Worm (Caenorhabditis elegans) whole organism, late embryonic: Measurements from ENCODE around the gene msp-32.
A peak's percentile ranks its signal among the peaks of the same experiment; 100 is the strongest.

ENCODE experiments used
- C08G9.2 ChIP-seq: sonication (generic microtip); optimal IDR thresholded peaks from 2 replicates; lab custom pipeline; 2016; ENCODE audit warnings: mild to moderate bottlenecking, missing genetic modification characterization, moderate library complexity, missing compliant biosample characterization
- C38D4.7 ChIP-seq: fragments of 200-800 bp; sonication (Bioruptor generic); optimal IDR thresholded peaks from 2 replicates; lab custom pipeline; 2018; ENCODE audit warnings: mild to moderate bottlenecking, missing genetic modification characterization, moderate library complexity, missing compliant biosample characterization
- T23F11.4 ChIP-seq: fragments of 200-800 bp; sonication (Bioruptor generic); optimal IDR thresholded peaks from 2 replicates; lab custom pipeline; 2018; ENCODE audit warnings: mild to moderate bottlenecking, missing genetic modification characterization, missing compliant biosample characterization
- ahr-1 ChIP-seq: sonication (generic microtip); optimal IDR thresholded peaks from 2 replicates; lab custom pipeline; 2016; ENCODE audit warnings: missing genetic modification characterization, missing compliant biosample characterization
- ceh-14 ChIP-seq: sonication (generic microtip); optimal IDR thresholded peaks from 2 replicates; lab custom pipeline; 2016; ENCODE audit warnings: missing genotype, missing genetic modification characterization, missing compliant biosample characterization
- ceh-19 ChIP-seq: fragments of 200-800 bp; sonication (Bioruptor generic); optimal IDR thresholded peaks from 2 replicates; lab custom pipeline; 2018; ENCODE audit warnings: mild to moderate bottlenecking, missing genetic modification characterization, missing compliant biosample characterization
- ceh-2 ChIP-seq: sonication (generic microtip); optimal IDR thresholded peaks from 2 replicates; lab custom pipeline; 2016; ENCODE audit warnings: missing genotype, missing genetic modification characterization, missing compliant biosample characterization
- ceh-30 ChIP-seq: fragments of 150-350 bp; optimal IDR thresholded peaks from 2 replicates; lab custom pipeline; 2014; ENCODE audit warnings: missing biosample characterization, missing genetic modification characterization
- ceh-31 ChIP-seq: sonication (generic microtip); optimal IDR thresholded peaks from 2 replicates; lab custom pipeline; 2016; ENCODE audit warnings: missing genetic modification characterization, missing compliant biosample characterization
- ceh-34 ChIP-seq: sonication (generic microtip); optimal IDR thresholded peaks from 2 replicates; lab custom pipeline; 2016; ENCODE audit warnings: mild to moderate bottlenecking, missing genetic modification characterization, missing compliant biosample characterization
- ceh-48 ChIP-seq: sonication (generic microtip); optimal IDR thresholded peaks from 2 replicates; lab custom pipeline; 2016; ENCODE audit warnings: missing genetic modification characterization, inconsistent platforms, missing compliant biosample characterization
- ceh-6 ChIP-seq: fragments of 200-800 bp; sonication (Bioruptor generic); optimal IDR thresholded peaks from 2 replicates; lab custom pipeline; 2018; ENCODE audit warnings: mild to moderate bottlenecking, missing genetic modification characterization, missing compliant biosample characterization
- ceh-9 ChIP-seq: sonication (generic microtip); optimal IDR thresholded peaks from 2 replicates; lab custom pipeline; 2016; ENCODE audit warnings: mild to moderate bottlenecking, missing genetic modification characterization, inconsistent platforms, missing compliant biosample characterization
- dmd-4 ChIP-seq: sonication (generic microtip); optimal IDR thresholded peaks from 2 replicates; lab custom pipeline; 2016; ENCODE audit warnings: borderline replicate concordance, missing genetic modification characterization, missing compliant biosample characterization
- elt-2 ChIP-seq: sonication (generic microtip); optimal IDR thresholded peaks from 2 replicates; lab custom pipeline; 2016; ENCODE audit warnings: missing genetic modification reagents, missing genetic modification characterization, missing compliant biosample characterization
- elt-4 ChIP-seq: sonication (generic microtip); optimal IDR thresholded peaks from 2 replicates; lab custom pipeline; 2016; ENCODE audit warnings: missing genetic modification characterization, missing compliant biosample characterization
- eyg-1 ChIP-seq: sonication (generic microtip); optimal IDR thresholded peaks from 2 replicates; lab custom pipeline; 2016; ENCODE audit warnings: missing genotype, missing genetic modification characterization, missing compliant biosample characterization
- fax-1 ChIP-seq: sonication (generic microtip); optimal IDR thresholded peaks from 2 replicates; lab custom pipeline; 2016; ENCODE audit warnings: missing genotype, missing genetic modification characterization, missing compliant biosample characterization
- fkh-6 ChIP-seq: sonication (generic microtip); optimal IDR thresholded peaks from 2 replicates; lab custom pipeline; 2016; ENCODE audit warnings: missing genetic modification characterization, missing compliant biosample characterization
- hlh-13 ChIP-seq: fragments of 200-800 bp; sonication (Bioruptor generic); optimal IDR thresholded peaks from 2 replicates; lab custom pipeline; 2018; ENCODE audit warnings: mild to moderate bottlenecking, missing genetic modification characterization, missing compliant biosample characterization
- hlh-30 ChIP-seq: sonication (generic microtip); optimal IDR thresholded peaks from 2 replicates; lab custom pipeline; 2017; ENCODE audit warnings: antibody characterized with exemption, missing genetic modification characterization, missing compliant biosample characterization; ENCODE audit not compliant: insufficient read depth
- hlh-6 ChIP-seq: sonication (generic microtip); optimal IDR thresholded peaks from 2 replicates; lab custom pipeline; 2016; ENCODE audit warnings: missing genotype, missing genetic modification characterization, missing compliant biosample characterization
- lim-6 ChIP-seq: sonication (generic microtip); optimal IDR thresholded peaks from 2 replicates; lab custom pipeline; 2016; ENCODE audit warnings: missing genetic modification characterization, missing compliant biosample characterization
- nfya-1 ChIP-seq: sonication (generic microtip); optimal IDR thresholded peaks from 2 replicates; lab custom pipeline; 2017; ENCODE audit warnings: missing genetic modification characterization, mild to moderate bottlenecking, missing compliant biosample characterization, antibody characterized with exemption, moderate library complexity
- nhr-11 ChIP-seq: fragments of 150-350 bp; optimal IDR thresholded peaks from 2 replicates; lab custom pipeline; 2014; ENCODE audit warnings: missing biosample characterization, missing genetic modification characterization
- pat-9 ChIP-seq: fragments of 200-800 bp; sonication (Bioruptor generic); optimal IDR thresholded peaks from 2 replicates; lab custom pipeline; 2018; ENCODE audit warnings: mild to moderate bottlenecking, missing genetic modification characterization, moderate library complexity, missing compliant biosample characterization
- pax-1 ChIP-seq: fragments of 150-350 bp; optimal IDR thresholded peaks from 2 replicates; lab custom pipeline; 2014; ENCODE audit warnings: missing biosample characterization, missing genetic modification characterization
- pha-2 ChIP-seq: sonication (generic microtip); optimal IDR thresholded peaks from 2 replicates; lab custom pipeline; 2017; ENCODE audit warnings: mild to moderate bottlenecking, missing genetic modification characterization, missing compliant biosample characterization
- pha-4 ChIP-seq: fragments of 150-350 bp; optimal IDR thresholded peaks from 2 replicates; lab custom pipeline; 2018; ENCODE audit warnings: missing biosample characterization, missing genetic modification reagents, missing genetic modification characterization
- pros-1 ChIP-seq: fragments of 150-350 bp; optimal IDR thresholded peaks from 2 replicates; lab custom pipeline; 2014; ENCODE audit warnings: missing biosample characterization, missing genetic modification reagents, missing genetic modification characterization
- rnt-1 ChIP-seq: sonication (generic microtip); optimal IDR thresholded peaks from 2 replicates; lab custom pipeline; 2016; ENCODE audit warnings: missing genetic modification characterization, missing compliant biosample characterization
- sox-2 ChIP-seq: fragments of 200-800 bp; sonication (Bioruptor generic); IDR thresholded peaks from 2 replicates; pipeline ENCODE4 v1.3.6; 2022; ENCODE audit warnings: missing genetic modification reagents, missing genetic modification characterization, missing compliant biosample characterization
- tbx-7 ChIP-seq: sonication (generic microtip); optimal IDR thresholded peaks from 2 replicates; lab custom pipeline; 2016; ENCODE audit warnings: missing genotype, missing genetic modification characterization, missing compliant biosample characterization
- ttx-3 ChIP-seq: sonication (generic microtip); optimal IDR thresholded peaks from 2 replicates; lab custom pipeline; 2016; ENCODE audit warnings: missing genetic modification reagents, missing genetic modification characterization, missing compliant biosample characterization
- unc-55 ChIP-seq: sonication (generic microtip); optimal IDR thresholded peaks from 2 replicates; lab custom pipeline; 2017; ENCODE audit warnings: missing biosample characterization, missing genetic modification reagents, missing genetic modification characterization
- ztf-16 ChIP-seq: sonication (generic microtip); optimal IDR thresholded peaks from 2 replicates; lab custom pipeline; 2017; ENCODE audit warnings: missing genetic modification characterization, missing compliant biosample characterization

The msp-32 gene

ce11 chrII:4866045-4866444, 32.6 kb upstream of the msp-32 start:
- TF ChIP-seq pros-1 (tag; lab: Kevin White, UChicago) (no peak), eyg-1 (tag; lab: Kevin White, UChicago) (no peak), sox-2 (GFP tag; lab: Robert Waterston, UW) (no peak), nfya-1 (tag; lab: Kevin White, UChicago) (no peak), ceh-9 (tag; lab: Kevin White, UChicago) (no peak), ztf-16 (tag; lab: Kevin White, UChicago) (no peak)
- TF ChIP-seq, all 69 proteins: peak for 0

- no peak for TF ChIP-seq ttx-3 (tag; lab: Kevin White, UChicago)
- no peak for TF ChIP-seq ahr-1 (tag; lab: Kevin White, UChicago)
- TF ChIP-seq ceh-48 (tag; lab: Kevin White, UChicago) = no peak
- no peak for TF ChIP-seq ceh-9 (tag; lab: Kevin White, UChicago)
- no peak for TF ChIP-seq lim-6 (tag; lab: Kevin White, UChicago)
- no peak for TF ChIP-seq elt-2 (tag; lab: Kevin White, UChicago)
- TF ChIP-seq nfya-1 (tag; lab: Kevin White, UChicago) = no peak
- TF ChIP-seq hlh-30 = no peak
- no peak for TF ChIP-seq ceh-31 (tag; lab: Kevin White, UChicago)
- TF ChIP-seq pha-4 (tag; lab: Kevin White, UChicago) = no peak
- TF ChIP-seq ceh-2 (tag; lab: Kevin White, UChicago) = no peak
- TF ChIP-seq, all 69 proteins: peak for 0
Measured at ce11 chrII:4867476-4867875, 31.2 kb upstream of the msp-32 start, which contains the start of gene col-17. col-17 (minus strand) TSS chrII:4867576.

ce11 chrII:4869793-4870343, 28.8 kb upstream of the msp-32 start:
- TF ChIP-seq unc-55 = no peak
- TF ChIP-seq ceh-31 (tag; lab: Kevin White, UChicago) = peak; percentile 18
- no peak for TF ChIP-seq nhr-11 (tag; lab: Kevin White, UChicago)
- TF ChIP-seq ceh-48 (tag; lab: Kevin White, UChicago) = no peak
- peak; percentile 86 for TF ChIP-seq elt-4 (tag; lab: Kevin White, UChicago)
- no peak for TF ChIP-seq C08G9.2 (tag; lab: Kevin White, UChicago)
- peak; percentile 9 for TF ChIP-seq hlh-6 (tag; lab: Kevin White, UChicago)

ce11 chrII:4870691-4871090, 27.9 kb upstream of the msp-32 start, which contains the start of gene col-20:
col-20 (minus strand) TSS chrII:4870791.
- TF ChIP-seq C08G9.2 (tag; lab: Kevin White, UChicago) (no peak), pax-1 (tag; lab: Kevin White, UChicago) (no peak), elt-4 (tag; lab: Kevin White, UChicago) (no peak), ceh-34 (no peak), pha-4 (tag; lab: Kevin White, UChicago) (no peak), ceh-19 (GFP tag; lab: Kevin White, UChicago) (no peak), T23F11.4 (GFP tag; lab: Kevin White, UChicago) (no peak), hlh-13 (no peak), ceh-31 (tag; lab: Kevin White, UChicago) (no peak), ceh-2 (tag; lab: Kevin White, UChicago) (no peak), C38D4.7 (GFP tag; lab: Kevin White, UChicago) (no peak), fax-1 (tag; lab: Kevin White, UChicago) (no peak), rnt-1 (no peak), ceh-6 (GFP tag; lab: Kevin White, UChicago) (no peak), ttx-3 (tag; lab: Kevin White, UChicago) (no peak), ceh-14 (no peak), tbx-7 (tag; lab: Kevin White, UChicago) (no peak)

- no peak for TF ChIP-seq ceh-30
- no peak for TF ChIP-seq dmd-4 (tag; lab: Kevin White, UChicago)
- no peak for TF ChIP-seq elt-4 (tag; lab: Kevin White, UChicago)
- TF ChIP-seq pha-2 = no peak
- no peak for TF ChIP-seq pat-9 (tag; lab: Kevin White, UChicago)
- TF ChIP-seq fkh-6 (tag; lab: Kevin White, UChicago) = no peak
- no peak for TF ChIP-seq pax-1 (tag; lab: Kevin White, UChicago)
- TF ChIP-seq C08G9.2 (tag; lab: Kevin White, UChicago) = no peak
Measured at ce11 chrII:4871834-4872233, 26.8 kb upstream of the msp-32 start.
